Fruit fly (Drosophila melanogaster) whole organism, embryonic: Measurements from ENCODE around the gene Cat.

Experiments
- CG11247 ChIP-seq: fragments of 200-800 bp; sonication (Bioruptor generic); IDR thresholded peaks from 2 replicates; pipeline ENCODE4 v1.3.6; 2022; ENCODE audit warnings: missing biosample characterization, missing genetic modification characterization
- CG11696 ChIP-seq: fragments of 200-800 bp; sonication (Bioruptor generic); IDR thresholded peaks from 2 replicates; pipeline ENCODE4 v1.3.6; 2022; ENCODE audit warnings: missing biosample characterization, missing genetic modification characterization
- CG12071 ChIP-seq: fragments of 200-800 bp; sonication (Bioruptor generic); optimal IDR thresholded peaks from 3 replicates; lab custom pipeline; 2018; ENCODE audit warnings: missing biosample characterization, mild to moderate bottlenecking, missing genetic modification characterization
- CG1529 ChIP-seq: fragments of 200-800 bp; sonication (Bioruptor generic); optimal IDR thresholded peaks from 3 replicates; lab custom pipeline; 2018; ENCODE audit warnings: missing biosample characterization, missing genetic modification characterization
- CG15514 ChIP-seq: fragments of 200-800 bp; sonication (Bioruptor generic); optimal IDR thresholded peaks from 3 replicates; lab custom pipeline; 2017; ENCODE audit warnings: missing biosample characterization, missing genetic modification characterization, mild to moderate bottlenecking, moderate library complexity, missing genetic modification reagents
- CG15696 ChIP-seq: fragments of 200-800 bp; sonication (Bioruptor generic); optimal IDR thresholded peaks from 2 replicates; lab custom pipeline; 2019; ENCODE audit warnings: missing biosample characterization, mild to moderate bottlenecking, missing genetic modification characterization, moderate library complexity
- CG17186 ChIP-seq: fragments of 200-800 bp; sonication (Bioruptor generic); optimal IDR thresholded peaks from 3 replicates; lab custom pipeline; 2017; ENCODE audit warnings: missing biosample characterization, missing genetic modification reagents, missing genetic modification characterization
- CG17361 ChIP-seq: fragments of 200-800 bp; sonication (Bioruptor generic); IDR thresholded peaks from 3 replicates; pipeline ENCODE4 v1.3.6; 2022; ENCODE audit warnings: missing biosample characterization, missing genetic modification characterization
- CG31365 ChIP-seq: fragments of 200-800 bp; sonication (Bioruptor generic); optimal IDR thresholded peaks from 2 replicates; lab custom pipeline; 2018; ENCODE audit warnings: missing biosample characterization, mild to moderate bottlenecking, missing genetic modification characterization
- CG3407 ChIP-seq: fragments of 200-800 bp; sonication (Bioruptor generic); optimal IDR thresholded peaks from 2 replicates; lab custom pipeline; 2018; ENCODE audit warnings: missing biosample characterization, mild to moderate bottlenecking, missing genetic modification characterization
- CG42726 ChIP-seq: fragments of 200-800 bp; sonication (Bioruptor generic); IDR thresholded peaks from 2 replicates; pipeline ENCODE4 v1.3.6; 2022; ENCODE audit warnings: missing biosample characterization, missing genetic modification characterization; ENCODE audit not compliant: partially characterized antibody
- CG4404 ChIP-seq: fragments of 200-800 bp; sonication (Bioruptor generic); IDR thresholded peaks from 2 replicates; pipeline ENCODE4 v1.3.6; 2022; ENCODE audit warnings: missing biosample characterization, missing genetic modification characterization
- CG5245 ChIP-seq: fragments of 200-800 bp; sonication (Bioruptor generic); optimal IDR thresholded peaks from 3 replicates; lab custom pipeline; 2016; ENCODE audit warnings: missing biosample characterization, missing genetic modification characterization
- CG6813 ChIP-seq: fragments of 200-800 bp; sonication (Bioruptor generic); optimal IDR thresholded peaks from 2 replicates; lab custom pipeline; 2017; ENCODE audit warnings: missing biosample characterization, missing genetic modification characterization, mild to moderate bottlenecking, moderate library complexity, missing genetic modification reagents
- CG7271 ChIP-seq: fragments of 200-800 bp; sonication (Bioruptor generic); optimal IDR thresholded peaks from 2 replicates; lab custom pipeline; 2018; ENCODE audit warnings: missing biosample characterization, mild to moderate bottlenecking, missing genetic modification characterization, moderate library complexity
- CG7786 ChIP-seq: fragments of 200-800 bp; sonication (Bioruptor generic); optimal IDR thresholded peaks from 2 replicates; lab custom pipeline; 2016; ENCODE audit warnings: missing biosample characterization, missing genetic modification characterization
- CG9876 ChIP-seq: fragments of 200-800 bp; sonication (Bioruptor generic); optimal IDR thresholded peaks from 2 replicates; lab custom pipeline; 2016; ENCODE audit warnings: missing biosample characterization, missing genetic modification characterization
- CHES-1-like ChIP-seq: fragments of 200-800 bp; sonication (Bioruptor generic); optimal IDR thresholded peaks from 2 replicates; lab custom pipeline; 2016; ENCODE audit warnings: missing biosample characterization, missing genetic modification characterization
- Drgx ChIP-seq: fragments of 200-800 bp; sonication (Bioruptor generic); IDR thresholded peaks from 2 replicates; pipeline ENCODE4 v1.3.6; 2022; ENCODE audit warnings: missing biosample characterization, missing genetic modification characterization
- E2f2 ChIP-seq: fragments of 200-800 bp; sonication (Bioruptor generic); IDR thresholded peaks from 2 replicates; pipeline ENCODE4 v1.3.6; 2022; ENCODE audit warnings: missing biosample characterization, missing genetic modification characterization
- Ets65A ChIP-seq: fragments of 200-800 bp; sonication (Bioruptor generic); peaks from one replicate; lab custom pipeline; 2016; ENCODE audit warnings: missing biosample characterization, missing genetic modification characterization
- Fer1 ChIP-seq: fragments of 200-800 bp; sonication (Bioruptor generic); optimal IDR thresholded peaks from 2 replicates; lab custom pipeline; 2017; ENCODE audit warnings: missing biosample characterization, mild to moderate bottlenecking, missing genetic modification characterization
- HLH3B ChIP-seq: fragments of 200-800 bp; sonication (Bioruptor generic); IDR thresholded peaks from 2 replicates; pipeline ENCODE4 v1.3.6; 2022; ENCODE audit warnings: missing biosample characterization, missing genetic modification characterization
- Hey ChIP-seq: fragments of 200-800 bp; sonication (Bioruptor generic); optimal IDR thresholded peaks from 3 replicates; lab custom pipeline; 2018; ENCODE audit warnings: missing biosample characterization, mild to moderate bottlenecking, missing genetic modification characterization
- HmgD ChIP-seq: fragments of 200-800 bp; sonication (Bioruptor generic); optimal IDR thresholded peaks from 3 replicates; lab custom pipeline; 2016; ENCODE audit warnings: missing biosample characterization, missing genetic modification characterization
- Hr39 ChIP-seq: fragments of >200 bp; optimal IDR thresholded peaks from 2 replicates; lab custom pipeline; 2017
- Lim3 ChIP-seq: fragments of 200-800 bp; sonication (Bioruptor generic); IDR thresholded peaks from 2 replicates; pipeline ENCODE4 v1.3.6; 2022; ENCODE audit warnings: missing biosample characterization, missing genetic modification characterization
- Lpt ChIP-seq: fragments of >200 bp; optimal IDR thresholded peaks from 2 replicates; lab custom pipeline; 2018; ENCODE audit warnings: missing biosample characterization, missing genetic modification characterization
- Med ChIP-seq: fragments of 200-800 bp; sonication (Bioruptor generic); peaks from one replicate; lab custom pipeline; 2016; ENCODE audit warnings: missing biosample characterization, missing genetic modification characterization, mild to moderate bottlenecking, inconsistent platforms, moderate library complexity
- Meics ChIP-seq: fragments of 200-800 bp; sonication (Bioruptor generic); optimal IDR thresholded peaks from 2 replicates; lab custom pipeline; 2017; ENCODE audit warnings: missing biosample characterization, mild to moderate bottlenecking, missing genetic modification characterization
- NK7.1 ChIP-seq: fragments of 200-800 bp; sonication (Bioruptor generic); optimal IDR thresholded peaks from 3 replicates; lab custom pipeline; 2016; ENCODE audit warnings: missing biosample characterization, missing genetic modification characterization
- Rfx ChIP-seq: fragments of 200-800 bp; sonication (Bioruptor generic); IDR thresholded peaks from 2 replicates; pipeline ENCODE4 v1.3.6; 2022; ENCODE audit warnings: missing biosample characterization, missing genetic modification characterization
- Rx ChIP-seq: fragments of 200-800 bp; sonication (Bioruptor generic); IDR thresholded peaks from 2 replicates; pipeline ENCODE4 v1.3.6; 2022; ENCODE audit warnings: missing biosample characterization, missing genetic modification characterization
- Spps ChIP-seq: fragments of 200-800 bp; sonication (Bioruptor generic); optimal IDR thresholded peaks from 2 replicates; lab custom pipeline; 2018; ENCODE audit warnings: missing biosample characterization, mild to moderate bottlenecking, missing genetic modification characterization
- bsh ChIP-seq, 2 experiments: fragments of 200-800 bp; sonication (Bioruptor generic); optimal IDR thresholded peaks; 2 replicates each; lab custom pipeline; 2017 to 2018; ENCODE audit warnings: mild to moderate bottlenecking in 2 of 2, missing biosample characterization in 2 of 2, missing genetic modification characterization in 2 of 2, moderate library complexity in 1 of 2
- cg ChIP-seq: fragments of 200-800 bp; sonication (Bioruptor generic); optimal IDR thresholded peaks from 3 replicates; lab custom pipeline; 2019; ENCODE audit warnings: missing biosample characterization, mild to moderate bottlenecking, missing genetic modification characterization, moderate library complexity
- eve ChIP-seq, 2 experiments: fragments of >200 bp; optimal IDR thresholded peaks; 2 replicates each; lab custom pipeline; 2017; ENCODE audit warnings: missing biosample characterization in 2 of 2, missing genetic modification characterization in 2 of 2
- exex ChIP-seq: fragments of 200-800 bp; sonication (Bioruptor generic); optimal IDR thresholded peaks from 4 replicates; lab custom pipeline; 2018; ENCODE audit warnings: missing biosample characterization, mild to moderate bottlenecking, missing genetic modification characterization, moderate library complexity
- fru ChIP-seq: fragments of >200 bp; optimal IDR thresholded peaks from 2 replicates; lab custom pipeline; 2017
- h ChIP-seq: fragments of >200 bp; optimal IDR thresholded peaks from 2 replicates; lab custom pipeline; 2017
- ham ChIP-seq: fragments of 200-800 bp; sonication (Bioruptor generic); IDR thresholded peaks from 2 replicates; pipeline ENCODE4 v1.3.6; 2022; ENCODE audit warnings: missing biosample characterization, missing genetic modification characterization
- lab ChIP-seq: fragments of 200-800 bp; sonication (Bioruptor generic); optimal IDR thresholded peaks from 3 replicates; lab custom pipeline; 2017; ENCODE audit warnings: missing biosample characterization, missing genetic modification characterization, mild to moderate bottlenecking, moderate library complexity, missing genetic modification reagents
- mam ChIP-seq: fragments of 200-800 bp; sonication (Bioruptor generic); optimal IDR thresholded peaks from 3 replicates; lab custom pipeline; 2016; ENCODE audit warnings: missing biosample characterization, missing genetic modification characterization
- oc ChIP-seq: fragments of 200-800 bp; sonication (Bioruptor generic); optimal IDR thresholded peaks from 2 replicates; lab custom pipeline; 2018; ENCODE audit warnings: missing biosample characterization, mild to moderate bottlenecking, missing genetic modification characterization, moderate library complexity
- pum ChIP-seq: fragments of 200-800 bp; sonication (Bioruptor generic); optimal IDR thresholded peaks from 2 replicates; lab custom pipeline; 2016; ENCODE audit warnings: missing biosample characterization, missing genetic modification characterization
- ro ChIP-seq: fragments of 200-800 bp; sonication (Bioruptor generic); IDR thresholded peaks from 2 replicates; pipeline ENCODE4 v1.3.6; 2022; ENCODE audit warnings: missing biosample characterization, missing genetic modification characterization
- seq ChIP-seq: fragments of 200-800 bp; sonication (Bioruptor generic); IDR thresholded peaks from 2 replicates; pipeline ENCODE4 v1.3.6; 2022; ENCODE audit warnings: missing biosample characterization, missing genetic modification characterization
- so ChIP-seq: fragments of 200-800 bp; sonication (Bioruptor generic); IDR thresholded peaks from 3 replicates; pipeline ENCODE4 v1.3.6; 2022; ENCODE audit warnings: missing biosample characterization, missing genetic modification characterization
- sug ChIP-seq: fragments of 200-800 bp; optimal IDR thresholded peaks from 2 replicates; lab custom pipeline; 2019; ENCODE audit warnings: missing biosample characterization, mild to moderate bottlenecking, missing genetic modification characterization, moderate library complexity
- zf30C ChIP-seq: fragments of 200-800 bp; sonication (Bioruptor generic); optimal IDR thresholded peaks from 3 replicates; lab custom pipeline; 2018; ENCODE audit warnings: missing biosample characterization, mild to moderate bottlenecking, missing genetic modification characterization

The Cat gene

DNA sequence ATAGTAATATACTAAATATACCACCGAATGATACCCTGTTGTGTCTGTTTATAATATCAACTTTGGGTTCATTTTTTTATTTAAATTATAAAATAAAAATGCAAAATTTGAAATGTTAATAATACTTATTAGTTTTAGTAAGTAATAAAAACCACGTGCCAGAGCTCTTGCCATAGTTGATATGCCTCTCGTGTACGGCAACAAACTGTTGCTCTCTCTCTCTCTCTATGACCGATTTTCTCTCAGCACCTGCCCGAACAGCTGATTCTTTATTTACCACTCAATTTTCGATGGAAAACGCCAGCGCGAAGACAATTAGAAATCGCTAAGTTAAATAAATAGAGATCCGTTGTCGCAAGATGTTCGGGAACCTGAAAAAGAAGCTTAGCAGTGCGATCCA is 45.1 kb downstream of the Cat start, which contains the start of gene Dysb (continued):
- TF ChIP-seq CG7786 (GFP tag; lab: Kevin White, UChicago) (peak; percentile 50), sug (tag; lab: Kevin White, UChicago) (peak; percentile 68), HmgD (no peak), zf30C (GFP tag; lab: Kevin White, UChicago) (no peak), CG4404 (GFP tag; lab: Robert Waterston, UW) (no peak), mam (peak; percentile 75)

DNA sequence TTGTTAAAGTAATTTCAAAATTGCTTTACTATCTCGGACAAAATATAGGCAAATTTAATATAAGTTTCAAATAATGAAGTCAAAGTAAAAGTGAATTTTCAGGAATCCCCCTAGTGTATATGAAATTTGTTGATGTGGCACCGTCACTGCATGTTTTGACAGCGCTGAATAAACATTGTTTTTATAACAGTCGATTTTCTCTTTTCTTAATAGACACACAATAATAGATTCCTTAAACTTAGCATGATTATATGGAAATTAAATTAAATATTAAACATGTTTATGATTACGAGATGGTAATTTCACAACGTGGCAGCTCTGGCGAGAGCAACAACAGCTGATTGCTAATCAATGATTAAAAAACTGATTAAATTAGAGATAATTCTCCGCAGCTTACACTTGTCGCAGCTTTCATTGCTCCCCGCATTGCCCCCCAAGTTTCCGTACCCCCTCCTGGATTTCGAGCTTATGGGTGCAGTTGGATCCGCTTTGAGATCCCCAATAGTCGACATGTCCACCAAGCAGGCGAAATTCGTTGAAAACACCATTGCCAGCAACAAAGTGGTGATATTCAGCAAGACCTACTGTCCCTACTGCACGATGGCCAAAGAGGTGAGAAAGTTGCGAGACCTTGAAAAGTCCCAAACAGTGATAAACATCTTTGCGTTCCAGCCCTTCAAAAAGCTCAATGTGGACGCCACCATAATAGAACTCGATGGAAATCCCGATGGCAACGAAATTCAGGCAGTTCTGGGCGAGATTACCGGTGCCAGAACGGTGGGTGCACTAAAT is 46.8 kb downstream of the Cat start, which contains the start of gene Grx1:
Grx1 (plus strand) TSS at position 196 of the 792 bp plus-strand sequence.
- peak; percentile 19; the same call in 1 of the 2 replicates for TF ChIP-seq HLH3B (GFP tag; lab: Robert Waterston, UW)
- TF ChIP-seq CG9876 (GFP tag; lab: Kevin White, UChicago), result no peak
- TF ChIP-seq CG31365, result no peak
- no peak for TF ChIP-seq h
- peak; percentile 39 for TF ChIP-seq Fer1 (GFP tag; lab: Kevin White, UChicago)
- TF ChIP-seq Drgx (GFP tag; lab: Robert Waterston, UW), result peak; percentile 34; the same call in 1 of the 2 replicates
- no peak for TF ChIP-seq eve (GFP tag; optimal IDR thresholded peaks at IDR 0.05; lab: Kevin White, UChicago)
- no peak for TF ChIP-seq Hr39 (lab: Kevin White, UChicago)
- TF ChIP-seq Ets65A (GFP tag; lab: Kevin White, UChicago), result peak; percentile 95
- TF ChIP-seq lab (GFP tag; lab: Kevin White, UChicago), result peak; percentile 70
- peak; percentile 58 for TF ChIP-seq exex (tag; lab: Kevin White, UChicago)
- TF ChIP-seq ham (GFP tag; lab: Robert Waterston, UW), result no peak
- peak in 1 of 2 experiments; percentile 57 for TF ChIP-seq bsh (GFP tag; optimal IDR thresholded peaks at IDR 0.05; lab: Kevin White, UChicago)
- no peak for TF ChIP-seq Rx (GFP tag; lab: Robert Waterston, UW)
- TF ChIP-seq CG17186 (GFP tag; lab: Kevin White, UChicago), result peak; percentile 9
- TF ChIP-seq Spps, result peak; percentile 20
- no peak for TF ChIP-seq seq (GFP tag; lab: Robert Waterston, UW)
- TF ChIP-seq CG42726 (GFP tag; lab: Robert Waterston, UW), result no peak
- TF ChIP-seq ro, result no peak
- no peak for TF ChIP-seq Lpt
- TF ChIP-seq CG17361 (GFP tag; lab: Robert Waterston, UW), result peak; percentile 71; the same call in 2 of the 3 replicates
- TF ChIP-seq cg, result no peak
- TF ChIP-seq pum, result peak; percentile 7
- TF ChIP-seq CG3407, result peak; percentile 21
- no peak for TF ChIP-seq so (GFP tag; lab: Robert Waterston, UW)
- TF ChIP-seq E2f2 (GFP tag; lab: Robert Waterston, UW), result peak; percentile 45; the same call in 1 of the 2 replicates
- TF ChIP-seq oc, result peak; percentile 0
- peak; percentile 4 for TF ChIP-seq CG6813 (GFP tag; lab: Kevin White, UChicago)
- TF ChIP-seq Med, result peak; percentile 83
- TF ChIP-seq Lim3 (GFP tag; lab: Robert Waterston, UW), result no peak
- TF ChIP-seq CG11247, result no peak
- TF ChIP-seq CG12071 (GFP tag; lab: Kevin White, UChicago), result no peak
- peak; percentile 70 for TF ChIP-seq Meics (GFP tag; lab: Kevin White, UChicago)
- no peak for TF ChIP-seq fru
- TF ChIP-seq CG15696 (tag; lab: Kevin White, UChicago), result peak; percentile 29
- no peak for TF ChIP-seq CG11696 (GFP tag; lab: Robert Waterston, UW)
- TF ChIP-seq Rfx (GFP tag; lab: Robert Waterston, UW), result peak; percentile 53
- no peak for TF ChIP-seq CG7271 (tag; lab: Kevin White, UChicago)
- peak; percentile 46 for TF ChIP-seq CG15514 (GFP tag; lab: Kevin White, UChicago)
- TF ChIP-seq NK7.1, result no peak
- TF ChIP-seq CG5245 (GFP tag; lab: Kevin White, UChicago), result no peak
- TF ChIP-seq CG1529 (GFP tag; lab: Kevin White, UChicago), result peak; percentile 50
- no peak for TF ChIP-seq CHES-1-like
- TF ChIP-seq Hey (tag; lab: Kevin White, UChicago), result no peak
